Worm (Caenorhabditis elegans): ENCODE data around the gene ilys-6.
A peak's percentile ranks its signal among the peaks of the same experiment; 100 is the strongest.

The ilys-6 gene

DNA sequence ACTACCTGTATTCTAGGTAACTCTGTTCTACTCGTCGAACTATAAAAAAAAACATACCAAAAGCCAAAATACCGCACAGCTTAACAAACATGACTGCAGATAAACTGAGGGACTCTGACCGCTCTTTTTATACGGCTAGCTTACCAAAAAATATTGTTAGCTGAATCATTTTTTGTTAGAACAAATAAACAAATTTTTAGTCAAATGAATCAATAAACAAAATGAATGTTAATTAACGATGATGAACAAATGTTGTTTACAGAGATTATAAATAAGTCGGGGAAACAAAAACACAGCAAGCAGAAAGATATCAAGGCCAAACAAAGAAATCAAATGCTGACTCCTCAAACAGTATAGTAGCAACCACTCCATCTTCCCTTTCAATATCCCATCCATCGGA lies at the start of gene ilys-6:
Gene ilys-6, minus strand, starts transcription at position 101 of the 400 bp plus-strand sequence.
- TF ChIP-seq sdz-12 (GFP tag; optimal IDR thresholded peaks at IDR 0.05), result no peak
- no peak for TF ChIP-seq Y5F2A.4 (GFP tag; optimal IDR thresholded peaks at IDR 0.05)
- TF ChIP-seq lin-15B (tag; optimal IDR thresholded peaks at IDR 0.05), result no peak
- no peak for TF ChIP-seq ZK546.5 (tag; optimal IDR thresholded peaks at IDR 0.05)
- TF ChIP-seq daf-8 (GFP tag; IDR thresholded peaks at IDR 0.05), result no peak
- no peak for TF ChIP-seq nhr-102 (tag; optimal IDR thresholded peaks at IDR 0.05)
- TF ChIP-seq unc-39 (tag; optimal IDR thresholded peaks at IDR 0.05), result no peak
- TF ChIP-seq lim-7 (GFP tag; IDR thresholded peaks at IDR 0.05), result no peak
- no peak for TF ChIP-seq fkh-10 (GFP tag; optimal IDR thresholded peaks at IDR 0.05)
- TF ChIP-seq F44E2.7 (GFP tag; IDR thresholded peaks at IDR 0.05), result no peak
- TF ChIP-seq nhr-48 (tag; optimal IDR thresholded peaks at IDR 0.05), result no peak
- no peak for TF ChIP-seq cey-2 (tag; optimal IDR thresholded peaks at IDR 0.05; ENCODE audit: borderline replicate concordance, insufficient read depth)

- no peak for TF ChIP-seq spr-3 (GFP tag; optimal IDR thresholded peaks at IDR 0.05)
- TF ChIP-seq unc-39 (tag; optimal IDR thresholded peaks at IDR 0.05), result no peak
- no peak for TF ChIP-seq ceh-44 (GFP tag; IDR thresholded peaks at IDR 0.05)
- no peak for TF ChIP-seq nhr-10 (tag; optimal IDR thresholded peaks at IDR 0.05)
- TF ChIP-seq ztf-7 (tag; optimal IDR thresholded peaks at IDR 0.05), result no peak
- TF ChIP-seq dmd-6 (GFP tag; IDR thresholded peaks at IDR 0.05), result no peak
- no peak for TF ChIP-seq T26A8.4 (GFP tag; IDR thresholded peaks at IDR 0.05)
- no peak for TF ChIP-seq lin-38 (GFP tag; IDR thresholded peaks at IDR 0.05)
- TF ChIP-seq hlh-30 (tag; optimal IDR thresholded peaks at IDR 0.05; ENCODE audit: insufficient read depth), result no peak
- TF ChIP-seq dmd-9 (GFP tag; IDR thresholded peaks at IDR 0.05), result no peak
- TF ChIP-seq vab-7 (GFP tag; IDR thresholded peaks at IDR 0.05), result no peak
- no peak for TF ChIP-seq snpc-1.2 (GFP tag; IDR thresholded peaks at IDR 0.05)
- no peak for TF ChIP-seq nhr-42 (GFP tag; IDR thresholded peaks at IDR 0.05)
- TF ChIP-seq nhr-111 (GFP tag; optimal IDR thresholded peaks at IDR 0.05), result no peak
- TF ChIP-seq daf-19 (GFP tag; conservative IDR thresholded peaks at IDR 0.05), result no peak
- no peak for TF ChIP-seq F37D6.2 (tag; optimal IDR thresholded peaks at IDR 0.05)
- no peak for TF ChIP-seq Y75B8A.6 (GFP tag; IDR thresholded peaks at IDR 0.05)
- TF ChIP-seq dve-1 (tag; optimal IDR thresholded peaks at IDR 0.05; ENCODE audit: insufficient read depth), result no peak
- no peak for TF ChIP-seq madf-5 (GFP tag; IDR thresholded peaks at IDR 0.05)
Measured at ce11 chrIV:4112387-4112786, 48.9 kb upstream of the ilys-6 start, which contains the start of gene F49F1.14. Gene F49F1.14, minus strand, starts transcription at chrIV:4112487.

DNA sequence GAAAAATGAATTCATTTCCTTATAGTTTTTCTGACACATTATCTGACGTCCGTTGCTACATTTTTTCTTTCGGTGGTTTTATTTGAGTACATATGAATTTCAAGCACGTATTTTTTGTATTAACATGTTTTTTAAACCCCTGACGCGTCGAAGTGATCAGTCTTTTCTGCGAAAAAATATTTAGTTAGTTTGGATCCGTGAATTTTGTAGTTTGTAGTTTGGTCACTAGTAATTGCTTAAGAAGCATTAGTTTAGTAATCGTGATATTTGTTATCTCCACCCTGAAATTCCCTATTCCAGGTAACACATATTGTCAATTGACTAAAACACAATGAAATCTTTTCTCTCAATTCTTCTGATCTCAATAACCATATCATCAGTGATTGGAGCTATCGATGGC lies 45.3 kb upstream of the ilys-6 start, which contains the start of gene C35B1.7:
Gene C35B1.7, plus strand, starts transcription at position 301 of the 400 bp plus-strand sequence.
- TF ChIP-seq nhr-102 (tag; optimal IDR thresholded peaks at IDR 0.05), result no peak
- no peak for TF ChIP-seq nhr-6 (tag; optimal IDR thresholded peaks at IDR 0.05)
- no peak for TF ChIP-seq egl-27 (tag; optimal IDR thresholded peaks at IDR 0.05)
- TF ChIP-seq unc-39 (tag; optimal IDR thresholded peaks at IDR 0.05), result no peak
- no peak for TF ChIP-seq lin-29 (GFP tag; IDR thresholded peaks at IDR 0.05)
- no peak for TF ChIP-seq php-3 (GFP tag; IDR thresholded peaks at IDR 0.05)
- TF ChIP-seq mxl-3 (GFP tag; optimal IDR thresholded peaks at IDR 0.05), result no peak
- TF ChIP-seq vab-7 (GFP tag; IDR thresholded peaks at IDR 0.05), result no peak
- no peak for TF ChIP-seq mes-2 (tag; optimal IDR thresholded peaks at IDR 0.05; ENCODE audit: poor library complexity, severe bottlenecking)

DNA sequence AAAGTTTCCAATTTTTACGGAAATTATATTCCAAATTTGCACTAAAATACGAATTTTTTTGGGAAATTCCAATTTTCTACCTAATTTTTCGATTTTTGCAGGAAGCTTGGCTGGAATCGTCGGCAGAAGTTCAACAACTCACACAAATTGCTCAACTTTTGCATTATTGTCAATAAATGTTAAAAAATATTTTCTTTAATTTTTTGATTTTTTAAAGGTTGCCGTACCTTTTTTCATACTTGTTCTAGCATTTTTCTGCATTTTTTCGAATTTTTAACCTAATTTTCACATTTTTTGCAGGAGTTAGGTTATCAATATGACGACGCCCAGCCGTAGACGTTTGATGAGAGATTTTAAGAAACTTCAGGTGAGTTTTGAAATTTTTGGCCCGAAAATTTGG lies 39.2 kb upstream of the ilys-6 start, which contains the start of gene ubc-1:
Gene ubc-1, plus strand, starts transcription at position 301 of the 400 bp plus-strand sequence.
- TF ChIP-seq unc-62 (GFP tag; optimal IDR thresholded peaks at IDR 0.05 in 1 of 2) (peak in 1 of 2 experiments; percentile 58), unc-62 (tag; optimal IDR thresholded peaks at IDR 0.05) (no peak), gei-8 (GFP tag; optimal IDR thresholded peaks at IDR 0.05) (no peak)
